Worm (Caenorhabditis elegans): ENCODE results near the gene mog-4.

ce11 chrII:14582206-14582605, 20.8 kb upstream of the mog-4 start, which contains the start of gene C01G12.3:
- TF ChIP-seq nhr-28 (tag; optimal IDR thresholded peaks at IDR 0.05), result no peak
- TF ChIP-seq pha-4 (tag; optimal IDR thresholded peaks at IDR 0.05), result no peak
- no peak for TF ChIP-seq unc-62 (GFP tag; optimal IDR thresholded peaks at IDR 0.05)
- TF ChIP-seq ztf-11 (tag; optimal IDR thresholded peaks at IDR 0.05), result no peak
- no peak for TF ChIP-seq nhr-76 (tag; optimal IDR thresholded peaks at IDR 0.05)
- no peak for TF ChIP-seq snpc-4 (tag; optimal IDR thresholded peaks at IDR 0.05)
- TF ChIP-seq sptf-1 (tag; optimal IDR thresholded peaks at IDR 0.05), result no peak
- TF ChIP-seq unc-39 (tag; optimal IDR thresholded peaks at IDR 0.05), result no peak
- no peak for TF ChIP-seq elt-3 (tag; optimal IDR thresholded peaks at IDR 0.05)
- TF ChIP-seq mep-1 (tag; optimal IDR thresholded peaks at IDR 0.05), result no peak
- TF ChIP-seq lin-13 (tag; optimal IDR thresholded peaks at IDR 0.05), result no peak
- no peak for TF ChIP-seq nhr-12 (tag; optimal IDR thresholded peaks at IDR 0.05)
- TF ChIP-seq tbx-8 (GFP tag; optimal IDR thresholded peaks at IDR 0.05), result no peak
- TF ChIP-seq unc-120 (tag; optimal IDR thresholded peaks at IDR 0.05; ENCODE audit: poor library complexity, severe bottlenecking), result no peak
